Fruit fly (Drosophila melanogaster): ENCODE measurements around the gene CG33493.

Gene CG33493

dm6 chr3L:10660744-10661589 lies 32.0 kb downstream of the CG33493 start, which contains the start of the genes CG32066 and CG8003 (continued):
- TF ChIP-seq salm (tag; optimal IDR thresholded peaks at IDR 0.05) (peak; percentile 28), Hr3 (GFP tag; optimal IDR thresholded peaks at IDR 0.05) (peak; percentile 40), CG18599 (GFP tag; optimal IDR thresholded peaks at IDR 0.05) (peak; percentile 30), CG11247 (GFP tag; IDR thresholded peaks at IDR 0.05) (no peak), dimm (GFP tag; IDR thresholded peaks at IDR 0.05) (0 out of 2 replicates have a peak, but pooled peaks have one; percentile 10), sens-2 (GFP tag; IDR thresholded peaks at IDR 0.05) (no peak), CG14050 (GFP tag; IDR thresholded peaks at IDR 0.05) (0 out of 3 replicates have a peak, but pooled peaks have one; percentile 32), Sry-δ (GFP tag; optimal IDR thresholded peaks at IDR 0.05) (peak; percentile 57), CG5245 (GFP tag; optimal IDR thresholded peaks at IDR 0.05) (no peak), chm (GFP tag; IDR thresholded peaks at IDR 0.05) (peak; percentile 87), lmd (GFP tag; IDR thresholded peaks at IDR 0.05) (no peak; the same call in 1 of the 2 replicates), ranshi (GFP tag; IDR thresholded peaks at IDR 0.05) (peak; percentile 38; the same call in 1 of the 2 replicates), lilli (GFP tag; optimal IDR thresholded peaks at IDR 0.05) (no peak), CG11085 (GFP tag; IDR thresholded peaks at IDR 0.05) (0 out of 2 replicates have a peak, but pooled peaks have one; percentile 41), peb (GFP tag; IDR thresholded peaks at IDR 0.05) (no peak), CG8089 (GFP tag; optimal IDR thresholded peaks at IDR 0.05) (no peak), tgo (GFP tag; IDR thresholded peaks at IDR 0.05) (peak; percentile 35; the same call in 1 of the 3 replicates), otp (GFP tag; IDR thresholded peaks at IDR 0.05) (no peak), ato (GFP tag; IDR thresholded peaks at IDR 0.05; ENCODE audit: partially characterized antibody) (peak; percentile 80), HLH54F (GFP tag; optimal IDR thresholded peaks at IDR 0.05) (peak; percentile 9), Myb (GFP tag; optimal IDR thresholded peaks at IDR 0.05) (no peak), fd3F (GFP tag; optimal IDR thresholded peaks at IDR 0.05) (no peak), cg (GFP tag; optimal IDR thresholded peaks at IDR 0.05) (peak; percentile 34), pzg (GFP tag; optimal IDR thresholded peaks at IDR 0.05) (peak; percentile 61), Xrp1 (GFP tag; IDR thresholded peaks at IDR 0.05) (no peak), NK7.1 (GFP tag; optimal IDR thresholded peaks at IDR 0.05) (no peak), NC2β (GFP tag; optimal IDR thresholded peaks at IDR 0.05) (no peak), CG6272 (GFP tag; IDR thresholded peaks at IDR 0.05) (no peak; the same call in 1 of the 2 replicates), z (GFP tag; IDR thresholded peaks at IDR 0.05) (no peak), CG10321 (GFP tag; IDR thresholded peaks at IDR 0.05) (no peak; the same call in 1 of the 2 replicates), Mad (GFP tag; optimal IDR thresholded peaks at IDR 0.05) (peak; percentile 20), HLH4C (GFP tag; IDR thresholded peaks at IDR 0.05; ENCODE audit: partially characterized antibody) (peak; percentile 67; the same call in 2 of the 3 replicates), CG3995 (GFP tag; optimal IDR thresholded peaks at IDR 0.05) (no peak), jumu (GFP tag; optimal IDR thresholded peaks at IDR 0.05) (no peak), CG8478 (optimal IDR thresholded peaks at IDR 0.05) (no peak), abd-A (tag; optimal IDR thresholded peaks at IDR 0.05) (peak; percentile 24), H2.0 (GFP tag; IDR thresholded peaks at IDR 0.05) (no peak; the same call in 1 of the 2 replicates), yki (optimal IDR thresholded peaks at IDR 0.05) (no peak), bowl (GFP tag; IDR thresholded peaks at IDR 0.05) (peak; percentile 47; the same call in 1 of the 2 replicates), Gug (GFP tag; IDR thresholded peaks at IDR 0.05) (peak; percentile 67; the same call in 2 of the 4 replicates), al (GFP tag; IDR thresholded peaks at IDR 0.05) (no peak), Fer3 (tag; optimal IDR thresholded peaks at IDR 0.05) (peak; percentile 20), Dref (GFP tag; IDR thresholded peaks at IDR 0.05) (no peak), h (optimal IDR thresholded peaks at IDR 0.05) (no peak), CG5180 (GFP tag; optimal IDR thresholded peaks at IDR 0.05) (peak; percentile 43), kay (GFP tag; optimal IDR thresholded peaks at IDR 0.05) (no peak), fru (optimal IDR thresholded peaks at IDR 0.05) (no peak), bbx (GFP tag; IDR thresholded peaks at IDR 0.05; ENCODE audit: partially characterized antibody) (peak; percentile 98), Adf1 (GFP tag; IDR thresholded peaks at IDR 0.05) (no peak), caup (GFP tag; optimal IDR thresholded peaks at IDR 0.05; ENCODE audit: severe bottlenecking) (peak; percentile 5), CG31441 (GFP tag; IDR thresholded peaks at IDR 0.05) (peak; percentile 27; the same call in 1 of the 2 replicates)

Data from whole organism, embryonic.